Fruit fly (Drosophila melanogaster) whole organism, embryonic: ENCODE data around the gene Yp1.
A peak's percentile ranks its signal among the peaks of the same experiment; 100 is the strongest.

Experiments
- Aef1 ChIP-seq: fragments of 200-800 bp; sonication (Bioruptor generic); IDR thresholded peaks from 3 replicates; pipeline ENCODE4 v1.3.6; 2022; ENCODE audit warnings: missing biosample characterization, missing genetic modification characterization
- CG10462 ChIP-seq: fragments of 200-800 bp; sonication (Bioruptor generic); optimal IDR thresholded peaks from 2 replicates; lab custom pipeline; 2016; ENCODE audit warnings: missing biosample characterization, missing genetic modification characterization
- CG12299 ChIP-seq: fragments of 200-800 bp; sonication (Bioruptor generic); optimal IDR thresholded peaks from 2 replicates; lab custom pipeline; 2018; ENCODE audit warnings: missing biosample characterization, mild to moderate bottlenecking, missing genetic modification characterization
- CG13287 ChIP-seq: fragments of 200-800 bp; sonication (Bioruptor generic); IDR thresholded peaks from 2 replicates; pipeline ENCODE4 v1.3.6; 2022; ENCODE audit warnings: missing biosample characterization, missing genetic modification characterization; ENCODE audit not compliant: partially characterized antibody
- CG14860 ChIP-seq: fragments of 200-800 bp; sonication (Bioruptor generic); IDR thresholded peaks from 3 replicates; pipeline ENCODE4 v1.3.6; 2022; ENCODE audit warnings: missing biosample characterization, missing genetic modification characterization; ENCODE audit not compliant: partially characterized antibody
- CG17568 ChIP-seq: fragments of 200-800 bp; sonication (Bioruptor generic); optimal IDR thresholded peaks from 2 replicates; lab custom pipeline; 2018; ENCODE audit warnings: missing biosample characterization, mild to moderate bottlenecking, missing genetic modification characterization, moderate library complexity
- CG30020 ChIP-seq: fragments of 200-800 bp; optimal IDR thresholded peaks from 2 replicates; lab custom pipeline; 2019; ENCODE audit warnings: missing biosample characterization, mild to moderate bottlenecking, missing genetic modification characterization, moderate library complexity
- CG3065 ChIP-seq: fragments of 200-800 bp; sonication (Bioruptor generic); optimal IDR thresholded peaks from 2 replicates; lab custom pipeline; 2016; ENCODE audit warnings: missing biosample characterization, missing genetic modification characterization
- CG3726 ChIP-seq: fragments of 200-800 bp; sonication (Bioruptor generic); IDR thresholded peaks from 3 replicates; pipeline ENCODE4, ENCODE4 v1.3.6; 2022; ENCODE audit warnings: missing biosample characterization, missing genetic modification characterization
- CG3995 ChIP-seq: fragments of 200-800 bp; sonication (Bioruptor generic); optimal IDR thresholded peaks from 3 replicates; lab custom pipeline; 2016; ENCODE audit warnings: missing biosample characterization, missing genetic modification characterization
- CG5245 ChIP-seq: fragments of 200-800 bp; sonication (Bioruptor generic); optimal IDR thresholded peaks from 3 replicates; lab custom pipeline; 2016; ENCODE audit warnings: missing biosample characterization, missing genetic modification characterization
- CG6791 ChIP-seq: fragments of 200-800 bp; sonication (Bioruptor generic); IDR thresholded peaks from 3 replicates; pipeline ENCODE4 v1.3.6; 2022; ENCODE audit warnings: missing biosample characterization, missing genetic modification characterization; ENCODE audit not compliant: partially characterized antibody
- CG6854 ChIP-seq: fragments of 200-800 bp; sonication (Bioruptor generic); optimal IDR thresholded peaks from 3 replicates; lab custom pipeline; 2017; ENCODE audit warnings: missing biosample characterization, mild to moderate bottlenecking, missing genetic modification characterization
- CG7928 ChIP-seq: fragments of 200-800 bp; sonication (Bioruptor generic); optimal IDR thresholded peaks from 2 replicates; lab custom pipeline; 2017; ENCODE audit warnings: missing biosample characterization, mild to moderate bottlenecking, missing genetic modification characterization
- CG8290 ChIP-seq, 3 experiments: fragments of 200-800 bp; sonication (Bioruptor generic); optimal IDR thresholded peaks; 2 replicates each; lab custom pipeline; 2016 to 2019; ENCODE audit warnings: missing biosample characterization in 3 of 3, missing genetic modification characterization in 3 of 3, mild to moderate bottlenecking in 2 of 3, moderate library complexity in 1 of 3
- CG8359 ChIP-seq: fragments of 200-800 bp; sonication (Bioruptor generic); optimal IDR thresholded peaks from 2 replicates; lab custom pipeline; 2017; ENCODE audit warnings: missing biosample characterization, mild to moderate bottlenecking, missing genetic modification characterization, borderline replicate concordance
- CG8388 ChIP-seq: fragments of 200-800 bp; sonication (Bioruptor generic); optimal IDR thresholded peaks from 2 replicates; lab custom pipeline; 2019; ENCODE audit warnings: missing biosample characterization, mild to moderate bottlenecking, missing genetic modification characterization, moderate library complexity
- CG8478 ChIP-seq: fragments of >200 bp; optimal IDR thresholded peaks from 2 replicates; lab custom pipeline; 2018
- CG8924 ChIP-seq: fragments of 200-800 bp; optimal IDR thresholded peaks from 3 replicates; lab custom pipeline; 2019; ENCODE audit warnings: missing biosample characterization, mild to moderate bottlenecking, missing genetic modification characterization, moderate library complexity
- CG9876 ChIP-seq: fragments of 200-800 bp; sonication (Bioruptor generic); optimal IDR thresholded peaks from 2 replicates; lab custom pipeline; 2016; ENCODE audit warnings: missing biosample characterization, missing genetic modification characterization
- Fer2 ChIP-seq: fragments of 200-800 bp; sonication (Bioruptor generic); optimal IDR thresholded peaks from 2 replicates; lab custom pipeline; 2018; ENCODE audit warnings: missing biosample characterization, mild to moderate bottlenecking, missing genetic modification characterization, moderate library complexity
- H2.0 ChIP-seq: fragments of 200-800 bp; sonication (Bioruptor generic); IDR thresholded peaks from 2 replicates; pipeline ENCODE4 v1.3.6; 2022; ENCODE audit warnings: missing biosample characterization, missing genetic modification characterization
- Kr ChIP-seq: fragments of 200-800 bp; sonication (Bioruptor generic); optimal IDR thresholded peaks from 2 replicates; lab custom pipeline; 2017; ENCODE audit warnings: missing biosample characterization, mild to moderate bottlenecking, missing genetic modification characterization
- MBD-R2 ChIP-seq: fragments of 200-800 bp; sonication (Bioruptor generic); IDR thresholded peaks from 2 replicates; pipeline ENCODE4 v1.3.6; 2022; ENCODE audit warnings: missing biosample characterization, missing genetic modification characterization
- MTF-1 ChIP-seq: fragments of 200-800 bp; sonication (Bioruptor generic); optimal IDR thresholded peaks from 2 replicates; lab custom pipeline; 2018; ENCODE audit warnings: missing biosample characterization, mild to moderate bottlenecking, missing genetic modification characterization, borderline replicate concordance
- NC2α ChIP-seq: fragments of 200-800 bp; sonication (Bioruptor generic); optimal IDR thresholded peaks from 2 replicates; lab custom pipeline; 2016; ENCODE audit warnings: missing biosample characterization, missing genetic modification characterization
- Pdp1 ChIP-seq, 2 experiments: fragments of 200-800 bp; sonication (Bioruptor generic); optimal IDR thresholded peaks; 3 replicates each; lab custom pipeline; 2016; ENCODE audit warnings: missing biosample characterization in 2 of 2, missing genetic modification characterization in 2 of 2, mild to moderate bottlenecking in 1 of 2, moderate library complexity in 1 of 2
- Sox100B ChIP-seq: fragments of 200-800 bp; sonication (Bioruptor generic); optimal IDR thresholded peaks from 3 replicates; lab custom pipeline; 2018; ENCODE audit warnings: missing biosample characterization, mild to moderate bottlenecking, missing genetic modification characterization
- Trl ChIP-seq, 3 experiments: fragments of >200 bp in 2 of 3; fragments of 200-800 bp in 1 of 3; sonication (Bioruptor generic) in 1 of 3; optimal IDR thresholded peaks; 2 replicates in 1 of 3; 3 replicates in 2 of 3; lab custom pipeline; 2016 to 2017; ENCODE audit warnings: missing biosample characterization in 1 of 3, missing genetic modification characterization in 1 of 3
- Vsx1 ChIP-seq: fragments of 200-800 bp; sonication (Bioruptor generic); optimal IDR thresholded peaks from 2 replicates; lab custom pipeline; 2017; ENCODE audit warnings: missing biosample characterization, mild to moderate bottlenecking, missing genetic modification characterization, missing genetic modification reagents
- YL-1 ChIP-seq: fragments of 200-800 bp; sonication (Bioruptor generic); optimal IDR thresholded peaks from 3 replicates; lab custom pipeline; 2017; ENCODE audit warnings: missing biosample characterization, mild to moderate bottlenecking, missing genetic modification characterization
- bbx ChIP-seq: fragments of 200-800 bp; sonication (Bioruptor generic); IDR thresholded peaks from 2 replicates; pipeline ENCODE4 v1.3.6; 2022; ENCODE audit warnings: missing biosample characterization, missing genetic modification characterization; ENCODE audit not compliant: partially characterized antibody
- cato ChIP-seq: fragments of 200-800 bp; sonication (Bioruptor generic); optimal IDR thresholded peaks from 2 replicates; lab custom pipeline; 2016; ENCODE audit warnings: missing biosample characterization, missing genetic modification characterization, borderline replicate concordance
- cwo ChIP-seq: fragments of 200-800 bp; sonication (Bioruptor generic); optimal IDR thresholded peaks from 3 replicates; lab custom pipeline; 2017; ENCODE audit warnings: missing biosample characterization, missing genetic modification characterization, mild to moderate bottlenecking, moderate library complexity, missing genetic modification reagents
- dm ChIP-seq: fragments of 200-800 bp; sonication (Bioruptor generic); optimal IDR thresholded peaks from 3 replicates; lab custom pipeline; 2016; ENCODE audit warnings: missing biosample characterization, missing genetic modification characterization
- fd96Cb ChIP-seq: fragments of 200-800 bp; sonication (Bioruptor generic); optimal IDR thresholded peaks from 2 replicates; lab custom pipeline; 2018; ENCODE audit warnings: missing biosample characterization, mild to moderate bottlenecking, missing genetic modification characterization, moderate library complexity
- her ChIP-seq: fragments of 200-800 bp; sonication (Bioruptor generic); optimal IDR thresholded peaks from 2 replicates; lab custom pipeline; 2016; ENCODE audit warnings: missing biosample characterization, missing genetic modification characterization
- ken ChIP-seq: fragments of 200-800 bp; sonication (Bioruptor generic); IDR thresholded peaks from 3 replicates; pipeline ENCODE4 v1.3.6; 2022; ENCODE audit warnings: missing biosample characterization, missing genetic modification characterization
- lola ChIP-seq, 3 experiments: fragments of >200 bp in 2 of 3; fragments of 200-800 bp in 1 of 3; sonication (Bioruptor generic) in 1 of 3; optimal IDR thresholded peaks; 2 replicates each; lab custom pipeline; 2017 to 2019; ENCODE audit warnings: missing biosample characterization in 3 of 3, missing genetic modification characterization in 3 of 3, mild to moderate bottlenecking in 1 of 3, moderate library complexity in 1 of 3
- maf-S ChIP-seq: fragments of 200-800 bp; sonication (Bioruptor generic); optimal IDR thresholded peaks from 2 replicates; lab custom pipeline; 2016; ENCODE audit warnings: missing biosample characterization, missing genetic modification characterization
- nmo ChIP-seq: fragments of 200-800 bp; sonication (Bioruptor generic); optimal IDR thresholded peaks from 2 replicates; lab custom pipeline; 2018; ENCODE audit warnings: missing biosample characterization, mild to moderate bottlenecking, missing genetic modification characterization, moderate library complexity
- pb ChIP-seq: fragments of 200-800 bp; sonication (Bioruptor generic); optimal IDR thresholded peaks from 3 replicates; lab custom pipeline; 2016; ENCODE audit warnings: missing biosample characterization, missing genetic modification characterization
- repo ChIP-seq: fragments of 200-800 bp; sonication (Bioruptor generic); optimal IDR thresholded peaks from 2 replicates; lab custom pipeline; 2016; ENCODE audit warnings: missing biosample characterization, missing genetic modification characterization
- tin ChIP-seq: fragments of 200-800 bp; sonication (Bioruptor generic); optimal IDR thresholded peaks from 3 replicates; lab custom pipeline; 2016; ENCODE audit warnings: missing biosample characterization, missing genetic modification characterization
- tio ChIP-seq: fragments of 200-800 bp; sonication (Bioruptor generic); optimal IDR thresholded peaks from 2 replicates; lab custom pipeline; 2017; ENCODE audit warnings: missing biosample characterization, missing genetic modification characterization, inconsistent platforms
- vfl ChIP-seq: fragments of 200-800 bp; sonication (Bioruptor generic); optimal IDR thresholded peaks from 2 replicates; lab custom pipeline; 2016; ENCODE audit warnings: missing biosample characterization, missing genetic modification characterization
- vnd ChIP-seq: fragments of 200-800 bp; sonication (Bioruptor generic); IDR thresholded peaks from 3 replicates; pipeline ENCODE4 v1.3.6; 2022; ENCODE audit warnings: missing biosample characterization, missing genetic modification characterization; ENCODE audit not compliant: partially characterized antibody
- vvl ChIP-seq: fragments of 200-800 bp; sonication (Bioruptor generic); IDR thresholded peaks from 2 replicates; pipeline ENCODE4 v1.3.6; 2022; ENCODE audit warnings: missing biosample characterization, missing genetic modification characterization
- wor ChIP-seq: fragments of 200-800 bp; sonication (Bioruptor generic); IDR thresholded peaks from 2 replicates; pipeline ENCODE4 v1.3.6; 2022; ENCODE audit warnings: missing biosample characterization, missing genetic modification characterization

Yp1 gene

DNA sequence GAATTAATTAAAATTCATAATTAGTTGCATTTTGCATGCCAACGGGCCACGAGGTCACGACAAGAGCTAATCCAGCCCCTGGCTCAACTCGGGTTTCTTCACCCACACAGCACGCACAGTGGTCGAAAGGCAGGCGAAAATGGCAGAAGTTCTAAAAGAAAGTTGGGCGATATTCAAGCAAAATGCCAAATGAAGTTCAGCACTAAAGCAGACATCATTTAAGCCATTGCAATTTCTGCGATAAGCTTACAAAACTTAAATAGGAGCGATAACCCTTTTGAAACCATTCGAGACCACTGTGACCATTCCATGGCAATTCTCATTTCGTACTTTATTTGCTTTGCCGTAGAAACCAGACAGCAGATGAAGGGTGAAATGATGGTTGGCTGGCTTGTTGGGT is 13.9 kb downstream of the Yp1 start (continued):
- TF ChIP-seq Sox100B (GFP tag; lab: Kevin White, UChicago) (no peak), vvl (GFP tag; lab: Robert Waterston, UW) (no peak; the same call in 1 of the 2 replicates), CG17568 (GFP tag; lab: Kevin White, UChicago) (no peak), NC2α (GFP tag; lab: Kevin White, UChicago) (no peak), Trl (optimal IDR thresholded peaks at IDR 0.05; lab: Kevin White, UChicago) (no peak), Trl (GFP tag; optimal IDR thresholded peaks at IDR 0.05; lab: Kevin White, UChicago) (peak; percentile 28), CG14860 (GFP tag; lab: Robert Waterston, UW) (no peak), CG8924 (tag; lab: Kevin White, UChicago) (peak; percentile 28), CG7928 (GFP tag; lab: Kevin White, UChicago) (no peak), tin (GFP tag; lab: Kevin White, UChicago) (peak; percentile 19), CG8388 (GFP tag; lab: Kevin White, UChicago) (peak; percentile 15), CG3726 (no peak), CG8290 (GFP tag; optimal IDR thresholded peaks at IDR 0.05; lab: Kevin White, UChicago) (no peak), CG8290 (tag; optimal IDR thresholded peaks at IDR 0.05; lab: Kevin White, UChicago) (peak in 1 of 2 experiments; percentile 59), CG8478 (lab: Kevin White, UChicago) (no peak), Aef1 (0 out of 3 replicates have a peak, but pooled peaks have one; percentile 11), CG3065 (GFP tag; lab: Kevin White, UChicago) (no peak), maf-S (GFP tag; lab: Kevin White, UChicago) (peak; percentile 9), CG9876 (no peak), Vsx1 (GFP tag; lab: Kevin White, UChicago) (no peak), Kr (GFP tag; lab: Kevin White, UChicago) (no peak), Fer2 (tag; lab: Kevin White, UChicago) (no peak), CG6854 (GFP tag; lab: Kevin White, UChicago) (no peak), vfl (GFP tag; lab: Kevin White, UChicago) (no peak), CG30020 (tag; lab: Kevin White, UChicago) (no peak), CG8359 (no peak), cwo (peak; percentile 31), H2.0 (GFP tag; lab: Robert Waterston, UW) (peak; percentile 57; the same call in 1 of the 2 replicates), MTF-1 (GFP tag; lab: Kevin White, UChicago) (no peak), nmo (GFP tag; lab: Kevin White, UChicago) (peak; percentile 33), CG10462 (GFP tag; lab: Kevin White, UChicago) (no peak), YL-1 (GFP tag; lab: Kevin White, UChicago) (no peak), pb (no peak), tio (GFP tag; lab: Kevin White, UChicago) (no peak), dm (GFP tag; lab: Kevin White, UChicago) (no peak), fd96Cb (tag; lab: Kevin White, UChicago) (peak; percentile 57), CG6791 (GFP tag; lab: Robert Waterston, UW) (no peak), her (peak; percentile 7), CG5245 (GFP tag; lab: Kevin White, UChicago) (no peak), vnd (no peak), repo (peak; percentile 41), MBD-R2 (GFP tag; lab: Robert Waterston, UW) (no peak), bbx (no peak), Pdp1 (GFP tag; optimal IDR thresholded peaks at IDR 0.05; lab: Kevin White, UChicago) (peak in 1 of 2 experiments; percentile 28), CG12299 (no peak), cato (GFP tag; lab: Kevin White, UChicago) (no peak), lola (GFP tag; optimal IDR thresholded peaks at IDR 0.05; lab: Kevin White, UChicago) (no peak), ken (peak; percentile 63; the same call in 2 of the 3 replicates), wor (GFP tag; lab: Robert Waterston, UW) (no peak; the same call in 1 of the 2 replicates), CG13287 (GFP tag; lab: Robert Waterston, UW) (no peak), CG3995 (GFP tag; lab: Kevin White, UChicago) (no peak)
